Fruit fly (Drosophila melanogaster) whole organism, adult: Measurements from ENCODE around the gene Ubc87F.
A peak's percentile ranks its signal among the peaks of the same experiment; 100 is the strongest.

Experiments
- CG11617 ChIP-seq: fragments of 200-800 bp; sonication (Bioruptor generic); optimal IDR thresholded peaks from 2 replicates; lab custom pipeline; 2017; ENCODE audit warnings: mild to moderate bottlenecking, missing biosample characterization, missing genetic modification reagents, missing genetic modification characterization
- CG12768 ChIP-seq: fragments of 200-800 bp; sonication (Bioruptor generic); optimal IDR thresholded peaks from 2 replicates; lab custom pipeline; 2017; ENCODE audit warnings: missing biosample characterization, missing genetic modification characterization, mild to moderate bottlenecking, moderate library complexity, missing genetic modification reagents
- CG14711 ChIP-seq: fragments of 200-800 bp; sonication (Bioruptor generic); optimal IDR thresholded peaks from 2 replicates; lab custom pipeline; 2018; ENCODE audit warnings: missing biosample characterization, mild to moderate bottlenecking, missing genetic modification characterization, moderate library complexity
- CG1620 ChIP-seq: fragments of 200-800 bp; sonication (Bioruptor generic); optimal IDR thresholded peaks from 2 replicates; lab custom pipeline; 2016; ENCODE audit warnings: missing biosample characterization, missing genetic modification characterization
- CG33017 ChIP-seq: fragments of 200-800 bp; sonication (Bioruptor generic); optimal IDR thresholded peaks from 2 replicates; lab custom pipeline; 2018; ENCODE audit warnings: missing biosample characterization, mild to moderate bottlenecking, missing genetic modification characterization, moderate library complexity
- CG5204 ChIP-seq: fragments of 200-800 bp; sonication (Bioruptor generic); optimal IDR thresholded peaks from 2 replicates; lab custom pipeline; 2016; ENCODE audit warnings: missing biosample characterization, missing genetic modification characterization
- CG7045 ChIP-seq: fragments of 200-800 bp; sonication (Bioruptor generic); optimal IDR thresholded peaks from 2 replicates; lab custom pipeline; 2017; ENCODE audit warnings: missing biosample characterization, mild to moderate bottlenecking, missing genetic modification characterization
- CG7101 ChIP-seq: fragments of 200-800 bp; sonication (Bioruptor generic); optimal IDR thresholded peaks from 2 replicates; lab custom pipeline; 2018; ENCODE audit warnings: missing biosample characterization, mild to moderate bottlenecking, missing genetic modification characterization, moderate library complexity
- Clk ChIP-seq: fragments of 200-800 bp; sonication (Bioruptor generic); optimal IDR thresholded peaks from 2 replicates; lab custom pipeline; 2017; ENCODE audit warnings: missing biosample characterization, missing genetic modification characterization
- Crg-1 ChIP-seq: fragments of 200-800 bp; sonication (Bioruptor generic); optimal IDR thresholded peaks from 2 replicates; lab custom pipeline; 2016; ENCODE audit warnings: missing biosample characterization, missing genetic modification characterization
- Hr96 ChIP-seq: fragments of 200-800 bp; sonication (Bioruptor generic); optimal IDR thresholded peaks from 2 replicates; lab custom pipeline; 2016; ENCODE audit warnings: missing biosample characterization, missing genetic modification characterization
- Mnt ChIP-seq: fragments of 200-800 bp; sonication (Bioruptor generic); optimal IDR thresholded peaks from 2 replicates; lab custom pipeline; 2016; ENCODE audit warnings: missing biosample characterization, mild to moderate bottlenecking, missing genetic modification characterization
- bab1 ChIP-seq: fragments of 200-800 bp; sonication (Bioruptor generic); optimal IDR thresholded peaks from 3 replicates; lab custom pipeline; 2019; ENCODE audit warnings: missing biosample characterization, mild to moderate bottlenecking, missing genetic modification characterization, moderate library complexity
- cic ChIP-seq: fragments of 200-800 bp; sonication (Bioruptor generic); optimal IDR thresholded peaks from 2 replicates; lab custom pipeline; 2017; ENCODE audit warnings: missing biosample characterization, mild to moderate bottlenecking, missing genetic modification characterization, moderate library complexity
- cnc ChIP-seq, 2 experiments: fragments of >200 bp; optimal IDR thresholded peaks; 2 replicates each; lab custom pipeline; 2017
- kay ChIP-seq: fragments of 200-800 bp; sonication (Bioruptor generic); peaks from one replicate; lab custom pipeline; 2016; ENCODE audit warnings: missing biosample characterization, missing genetic modification characterization, borderline replicate concordance
- ovo ChIP-seq: fragments of 200-800 bp; sonication (Bioruptor generic); optimal IDR thresholded peaks from 2 replicates; lab custom pipeline; 2016; ENCODE audit warnings: missing biosample characterization, missing genetic modification characterization
- pad ChIP-seq: fragments of 200-800 bp; sonication (Bioruptor generic); optimal IDR thresholded peaks from 3 replicates; lab custom pipeline; 2017; ENCODE audit warnings: missing biosample characterization, missing genetic modification characterization, mild to moderate bottlenecking, moderate library complexity, missing genetic modification reagents
- tj ChIP-seq: fragments of 200-800 bp; sonication (Bioruptor generic); optimal IDR thresholded peaks from 3 replicates; lab custom pipeline; 2017; ENCODE audit warnings: missing biosample characterization, mild to moderate bottlenecking, missing genetic modification characterization, moderate library complexity
- toe ChIP-seq: fragments of 200-800 bp; sonication (Bioruptor generic); optimal IDR thresholded peaks from 2 replicates; lab custom pipeline; 2016; ENCODE audit warnings: missing biosample characterization, missing genetic modification characterization

Ubc87F gene

dm6 chr3R:13730005-13730404 lies 12.0 kb upstream of the Ubc87F start:
- TF ChIP-seq Mnt (GFP tag; lab: Kevin White, UChicago): no peak
- TF ChIP-seq tj (GFP tag; lab: Kevin White, UChicago): peak; percentile 56
- TF ChIP-seq CG12768 (GFP tag; lab: Kevin White, UChicago): no peak
- no peak for TF ChIP-seq CG5204 (GFP tag; lab: Kevin White, UChicago)
- TF ChIP-seq kay (GFP tag; lab: Kevin White, UChicago): no peak

dm6 chr3R:13728897-13729296 lies 10.9 kb upstream of the Ubc87F start:
- no peak for TF ChIP-seq CG1620
- peak; percentile 48 for TF ChIP-seq ovo (GFP tag; lab: Kevin White, UChicago)
- no peak for TF ChIP-seq CG7045 (GFP tag; lab: Kevin White, UChicago)
- no peak for TF ChIP-seq cic (GFP tag; lab: Kevin White, UChicago)
- TF ChIP-seq tj (GFP tag; lab: Kevin White, UChicago): peak; percentile 99

DNA sequence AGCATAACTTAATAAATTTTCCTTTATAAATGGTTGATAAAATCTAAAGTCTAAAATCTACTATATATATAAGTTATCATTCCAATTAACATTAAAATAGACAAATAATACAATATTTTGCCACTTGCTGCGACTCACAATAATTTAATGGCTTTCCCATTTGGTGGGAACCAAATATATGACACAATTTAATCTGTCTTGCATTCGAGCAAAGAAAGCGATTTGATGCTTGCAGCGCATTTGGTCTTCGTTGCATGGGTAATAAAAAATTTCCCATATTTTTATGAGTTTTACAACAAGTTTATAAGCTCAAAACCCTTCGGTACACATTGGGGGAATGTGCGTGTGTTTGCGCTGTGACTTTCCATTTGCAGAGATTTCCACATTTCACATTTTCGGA lies 8.8 kb upstream of the Ubc87F start:
- TF ChIP-seq toe (GFP tag; lab: Kevin White, UChicago) (no peak), CG1620 (no peak), cnc (optimal IDR thresholded peaks at IDR 0.05; lab: Kevin White, UChicago) (no peak), CG33017 (tag; lab: Kevin White, UChicago) (no peak), pad (no peak)

DNA sequence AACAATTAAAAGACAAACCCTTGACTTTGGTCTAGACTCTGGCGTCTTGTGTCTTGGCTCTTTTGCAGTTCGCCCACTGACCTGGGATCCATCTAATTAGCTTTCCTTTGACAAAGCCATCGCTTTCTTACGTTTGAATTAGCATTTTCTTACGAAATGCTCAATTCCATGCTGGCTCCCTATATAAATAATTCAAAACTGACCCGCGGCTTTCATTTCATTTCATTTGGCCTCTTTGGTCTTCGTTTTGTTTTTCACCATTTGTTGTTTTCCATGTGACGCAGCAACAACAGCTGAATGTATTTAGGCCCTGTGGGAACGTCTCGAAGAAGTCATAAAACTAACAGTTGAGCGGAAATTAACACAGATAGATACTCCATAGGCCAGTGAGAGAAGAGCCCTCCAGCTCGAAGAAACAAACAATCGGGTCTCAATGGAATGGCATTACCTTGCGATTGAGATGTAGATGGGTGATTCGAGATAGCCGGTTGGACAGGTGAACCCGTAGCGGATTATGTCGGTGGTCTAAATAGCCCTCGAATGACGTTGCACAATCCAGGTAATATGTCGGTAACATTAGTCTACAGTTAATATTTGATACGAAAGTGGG lies 6.2 kb upstream of the Ubc87F start:
- TF ChIP-seq Clk (no peak), cnc (optimal IDR thresholded peaks at IDR 0.05; lab: Kevin White, UChicago) (no peak), CG7045 (GFP tag; lab: Kevin White, UChicago) (no peak), kay (GFP tag; lab: Kevin White, UChicago) (peak; percentile 7)

DNA sequence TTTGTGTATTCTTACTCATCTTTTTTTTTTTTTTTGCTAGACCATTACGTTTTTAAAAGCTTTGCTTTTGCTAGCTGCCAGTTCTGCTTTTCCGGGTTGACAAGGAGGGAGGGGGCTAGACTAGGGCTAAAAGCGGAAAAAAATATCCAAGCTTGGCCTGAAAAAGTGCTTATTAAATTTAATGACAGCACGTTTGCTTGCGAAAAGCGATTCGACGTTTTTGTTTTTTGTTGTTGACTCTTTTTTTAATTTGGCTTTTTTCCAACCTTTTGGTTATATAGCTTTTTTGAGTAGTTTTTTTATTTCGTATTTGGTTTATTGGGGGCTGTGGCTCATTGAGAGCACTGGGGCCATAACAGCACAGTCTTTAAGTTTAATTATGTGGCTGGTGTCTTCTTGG lies 4.5 kb upstream of the Ubc87F start:
- TF ChIP-seq ovo (GFP tag; lab: Kevin White, UChicago) (no peak), cnc (optimal IDR thresholded peaks at IDR 0.05; lab: Kevin White, UChicago) (no peak), tj (GFP tag; lab: Kevin White, UChicago) (peak; percentile 95)

- no peak for TF ChIP-seq CG12768 (GFP tag; lab: Kevin White, UChicago)
- TF ChIP-seq Crg-1: no peak
- TF ChIP-seq Mnt (GFP tag; lab: Kevin White, UChicago): no peak
- no peak for TF ChIP-seq toe (GFP tag; lab: Kevin White, UChicago)
- no peak for TF ChIP-seq CG14711 (tag; lab: Kevin White, UChicago)
- no peak for TF ChIP-seq tj (GFP tag; lab: Kevin White, UChicago)
- TF ChIP-seq kay (GFP tag; lab: Kevin White, UChicago): no peak
- TF ChIP-seq ovo (GFP tag; lab: Kevin White, UChicago): no peak
- TF ChIP-seq Clk: no peak
- no peak for TF ChIP-seq cnc (optimal IDR thresholded peaks at IDR 0.05; lab: Kevin White, UChicago)
Observed at dm6 chr3R:13721998-13722397, 4.0 kb upstream of the Ubc87F start.

- TF ChIP-seq tj (GFP tag; lab: Kevin White, UChicago): peak; percentile 93
- TF ChIP-seq CG1620: no peak
- no peak for TF ChIP-seq Mnt (GFP tag; lab: Kevin White, UChicago)
- TF ChIP-seq Crg-1: no peak
- no peak for TF ChIP-seq toe (GFP tag; lab: Kevin White, UChicago)
- no peak for TF ChIP-seq Hr96
- no peak for TF ChIP-seq kay (GFP tag; lab: Kevin White, UChicago)
- no peak for TF ChIP-seq CG7045 (GFP tag; lab: Kevin White, UChicago)
Observed at dm6 chr3R:13720798-13721197, 2.8 kb upstream of the Ubc87F start.

dm6 chr3R:13719053-13719452 lies 1.1 kb upstream of the Ubc87F start:
- TF ChIP-seq CG5204 (GFP tag; lab: Kevin White, UChicago): no peak
- TF ChIP-seq toe (GFP tag; lab: Kevin White, UChicago): no peak
- TF ChIP-seq Hr96: no peak
- TF ChIP-seq Mnt (GFP tag; lab: Kevin White, UChicago): no peak
- TF ChIP-seq Clk: no peak
- TF ChIP-seq CG7101: no peak
- no peak for TF ChIP-seq CG14711 (tag; lab: Kevin White, UChicago)
- TF ChIP-seq ovo (GFP tag; lab: Kevin White, UChicago): no peak
- TF ChIP-seq CG1620: no peak
- no peak for TF ChIP-seq CG7045 (GFP tag; lab: Kevin White, UChicago)
- no peak for TF ChIP-seq CG12768 (GFP tag; lab: Kevin White, UChicago)
- no peak for TF ChIP-seq tj (GFP tag; lab: Kevin White, UChicago)
- no peak for TF ChIP-seq bab1 (GFP tag; lab: Kevin White, UChicago)
- TF ChIP-seq CG33017 (tag; lab: Kevin White, UChicago): no peak
- TF ChIP-seq CG11617 (GFP tag; lab: Kevin White, UChicago): no peak
- no peak for TF ChIP-seq cic (GFP tag; lab: Kevin White, UChicago)
